Fruit fly (Drosophila melanogaster) whole organism, embryonic: Measurements from ENCODE around the gene Calr.
A peak's percentile ranks its signal among the peaks of the same experiment; 100 is the strongest.

Source experiments
- ATbp ChIP-seq: fragments of 200-800 bp; sonication (Bioruptor generic); optimal IDR thresholded peaks from 2 replicates; lab custom pipeline; 2017; ENCODE audit warnings: missing biosample characterization, mild to moderate bottlenecking, missing genetic modification characterization, missing genetic modification reagents
- Abd-B ChIP-seq: fragments of 200-800 bp; sonication (Bioruptor generic); optimal IDR thresholded peaks from 2 replicates; lab custom pipeline; 2018; ENCODE audit warnings: missing biosample characterization, mild to moderate bottlenecking, missing genetic modification characterization, moderate library complexity
- Adf1 ChIP-seq: fragments of 200-800 bp; sonication (Bioruptor generic); IDR thresholded peaks from 2 replicates; pipeline ENCODE4 v1.3.6; 2022; ENCODE audit warnings: missing biosample characterization, missing genetic modification characterization
- Bteb2 ChIP-seq: fragments of 200-800 bp; sonication (Bioruptor generic); optimal IDR thresholded peaks from 2 replicates; lab custom pipeline; 2016; ENCODE audit warnings: missing biosample characterization, missing genetic modification characterization
- C15 ChIP-seq: fragments of 200-800 bp; sonication (Bioruptor generic); IDR thresholded peaks from 3 replicates; pipeline ENCODE4 v1.3.6; 2022; ENCODE audit warnings: missing biosample characterization, missing genetic modification characterization
- CG10147 ChIP-seq: fragments of 200-800 bp; sonication (Bioruptor generic); optimal IDR thresholded peaks from 2 replicates; lab custom pipeline; 2019; ENCODE audit warnings: missing biosample characterization, mild to moderate bottlenecking, missing genetic modification characterization, moderate library complexity
- CG10366 ChIP-seq: fragments of 200-800 bp; sonication (Bioruptor generic); IDR thresholded peaks from 2 replicates; pipeline ENCODE4 v1.3.6; 2022; ENCODE audit warnings: missing biosample characterization, missing genetic modification characterization
- CG10654 ChIP-seq: fragments of 200-800 bp; sonication (Bioruptor generic); optimal IDR thresholded peaks from 2 replicates; lab custom pipeline; 2016; ENCODE audit warnings: missing biosample characterization, missing genetic modification characterization
- CG11247 ChIP-seq: fragments of 200-800 bp; sonication (Bioruptor generic); IDR thresholded peaks from 2 replicates; pipeline ENCODE4 v1.3.6; 2022; ENCODE audit warnings: missing biosample characterization, missing genetic modification characterization
- CG12071 ChIP-seq: fragments of 200-800 bp; sonication (Bioruptor generic); optimal IDR thresholded peaks from 3 replicates; lab custom pipeline; 2018; ENCODE audit warnings: missing biosample characterization, mild to moderate bottlenecking, missing genetic modification characterization
- CG12219 ChIP-seq: fragments of 200-800 bp; sonication (Bioruptor generic); optimal IDR thresholded peaks from 3 replicates; lab custom pipeline; 2018; ENCODE audit warnings: missing biosample characterization, mild to moderate bottlenecking, missing genetic modification characterization
- CG13624 ChIP-seq: fragments of 200-800 bp; sonication (Bioruptor generic); optimal IDR thresholded peaks from 2 replicates; lab custom pipeline; 2016; ENCODE audit warnings: missing biosample characterization, missing genetic modification characterization
- CG15601 ChIP-seq: fragments of 200-800 bp; sonication (Bioruptor generic); optimal IDR thresholded peaks from 3 replicates; lab custom pipeline; 2019; ENCODE audit warnings: missing biosample characterization, mild to moderate bottlenecking, missing genetic modification characterization, moderate library complexity
- CG16779 ChIP-seq: fragments of 200-800 bp; sonication (Bioruptor generic); IDR thresholded peaks from 2 replicates; pipeline ENCODE4 v1.3.6; 2022; ENCODE audit warnings: missing biosample characterization, missing genetic modification characterization
- CG16863 ChIP-seq: fragments of 200-800 bp; sonication (Bioruptor generic); optimal IDR thresholded peaks from 3 replicates; lab custom pipeline; 2016; ENCODE audit warnings: missing biosample characterization, missing genetic modification characterization
- CG17328 ChIP-seq: fragments of 200-800 bp; sonication (Bioruptor generic); IDR thresholded peaks from 2 replicates; pipeline ENCODE4 v1.3.6; 2022; ENCODE audit warnings: missing biosample characterization, missing genetic modification characterization
- CG2120 ChIP-seq: fragments of 200-800 bp; sonication (Bioruptor generic); optimal IDR thresholded peaks from 3 replicates; lab custom pipeline; 2016; ENCODE audit warnings: missing biosample characterization, missing genetic modification characterization
- CG2199 ChIP-seq: fragments of 200-800 bp; sonication (Bioruptor generic); IDR thresholded peaks from 3 replicates; pipeline ENCODE4 v1.3.6; 2022; ENCODE audit warnings: missing biosample characterization, missing genetic modification characterization
- CG3163 ChIP-seq: fragments of 200-800 bp; sonication (Bioruptor generic); optimal IDR thresholded peaks from 3 replicates; lab custom pipeline; 2016; ENCODE audit warnings: missing biosample characterization, missing genetic modification characterization
- CG8290 ChIP-seq, 3 experiments: fragments of 200-800 bp; sonication (Bioruptor generic); optimal IDR thresholded peaks; 2 replicates each; lab custom pipeline; 2016 to 2019; ENCODE audit warnings: missing biosample characterization in 3 of 3, missing genetic modification characterization in 3 of 3, mild to moderate bottlenecking in 2 of 3, moderate library complexity in 1 of 3
- CG9876 ChIP-seq: fragments of 200-800 bp; sonication (Bioruptor generic); optimal IDR thresholded peaks from 2 replicates; lab custom pipeline; 2016; ENCODE audit warnings: missing biosample characterization, missing genetic modification characterization
- Ets65A ChIP-seq: fragments of 200-800 bp; sonication (Bioruptor generic); peaks from one replicate; lab custom pipeline; 2016; ENCODE audit warnings: missing biosample characterization, missing genetic modification characterization
- Fer1 ChIP-seq: fragments of 200-800 bp; sonication (Bioruptor generic); optimal IDR thresholded peaks from 2 replicates; lab custom pipeline; 2017; ENCODE audit warnings: missing biosample characterization, mild to moderate bottlenecking, missing genetic modification characterization
- Hsf ChIP-seq: fragments of 200-800 bp; sonication (Bioruptor generic); optimal IDR thresholded peaks from 3 replicates; lab custom pipeline; 2016; ENCODE audit warnings: missing biosample characterization, missing genetic modification characterization
- Kr ChIP-seq: fragments of 200-800 bp; sonication (Bioruptor generic); optimal IDR thresholded peaks from 2 replicates; lab custom pipeline; 2017; ENCODE audit warnings: missing biosample characterization, mild to moderate bottlenecking, missing genetic modification characterization
- MESR4 ChIP-seq: fragments of 200-800 bp; sonication (Bioruptor generic); optimal IDR thresholded peaks from 2 replicates; lab custom pipeline; 2018; ENCODE audit warnings: missing biosample characterization, mild to moderate bottlenecking, missing genetic modification characterization, moderate library complexity
- Max ChIP-seq: fragments of 200-800 bp; sonication (Bioruptor generic); optimal IDR thresholded peaks from 2 replicates; lab custom pipeline; 2016; ENCODE audit warnings: missing biosample characterization, mild to moderate bottlenecking, missing genetic modification characterization
- NfI ChIP-seq: fragments of 200-800 bp; sonication (Bioruptor generic); optimal IDR thresholded peaks from 3 replicates; lab custom pipeline; 2018; ENCODE audit warnings: missing biosample characterization, mild to moderate bottlenecking, missing genetic modification characterization, moderate library complexity
- Oaz ChIP-seq: fragments of 200-800 bp; sonication (Bioruptor generic); IDR thresholded peaks from 2 replicates; pipeline ENCODE4 v1.3.6; 2022; ENCODE audit warnings: missing biosample characterization, missing genetic modification characterization
- Scr ChIP-seq: fragments of 200-800 bp; sonication (Bioruptor generic); IDR thresholded peaks from 2 replicates; pipeline ENCODE4 v1.3.6; 2022; ENCODE audit warnings: missing biosample characterization, missing genetic modification characterization; ENCODE audit not compliant: partially characterized antibody
- Sox100B ChIP-seq: fragments of 200-800 bp; sonication (Bioruptor generic); optimal IDR thresholded peaks from 3 replicates; lab custom pipeline; 2018; ENCODE audit warnings: missing biosample characterization, mild to moderate bottlenecking, missing genetic modification characterization
- Sox102F ChIP-seq: fragments of 200-800 bp; sonication (Bioruptor generic); optimal IDR thresholded peaks from 2 replicates; lab custom pipeline; 2018; ENCODE audit warnings: missing biosample characterization, mild to moderate bottlenecking, missing genetic modification characterization, moderate library complexity
- ara ChIP-seq: fragments of 200-800 bp; sonication (Bioruptor generic); IDR thresholded peaks from 2 replicates; pipeline ENCODE4 v1.3.6; 2022; ENCODE audit warnings: missing biosample characterization, missing genetic modification characterization
- bcd ChIP-seq: fragments of 200-800 bp; sonication (Bioruptor generic); optimal IDR thresholded peaks from 2 replicates; lab custom pipeline; 2017; ENCODE audit warnings: missing biosample characterization, mild to moderate bottlenecking, missing genetic modification characterization
- cas ChIP-seq: fragments of 200-800 bp; sonication (Bioruptor generic); IDR thresholded peaks from 2 replicates; pipeline ENCODE4 v1.3.6; 2022; ENCODE audit warnings: missing biosample characterization, missing genetic modification characterization
- chn ChIP-seq: fragments of 200-800 bp; sonication (Bioruptor generic); optimal IDR thresholded peaks from 2 replicates; lab custom pipeline; 2016; ENCODE audit warnings: missing biosample characterization, missing genetic modification characterization
- ci ChIP-seq: fragments of 200-800 bp; sonication (Bioruptor generic); IDR thresholded peaks from 3 replicates; pipeline ENCODE4 v1.3.6; 2022; ENCODE audit warnings: missing biosample characterization, missing genetic modification characterization
- dysf ChIP-seq: fragments of 200-800 bp; sonication (Bioruptor generic); IDR thresholded peaks from 3 replicates; pipeline ENCODE4 v1.3.6; 2022; ENCODE audit warnings: missing biosample characterization, missing genetic modification characterization
- her ChIP-seq: fragments of 200-800 bp; sonication (Bioruptor generic); optimal IDR thresholded peaks from 2 replicates; lab custom pipeline; 2016; ENCODE audit warnings: missing biosample characterization, missing genetic modification characterization
- hkb ChIP-seq, 2 experiments: fragments of 200-800 bp in 1 of 2; fragments of >200 bp in 1 of 2; sonication (Bioruptor generic) in 1 of 2; IDR thresholded peaks in 1 of 2; optimal IDR thresholded peaks in 1 of 2; 2 replicates each; pipeline versions ENCODE4 v1.3.6 to Lab custom; 2017 to 2022; ENCODE audit warnings: missing biosample characterization in 1 of 2, missing genetic modification characterization in 1 of 2
- lbe ChIP-seq: fragments of 200-800 bp; sonication (Bioruptor generic); optimal IDR thresholded peaks from 2 replicates; lab custom pipeline; 2016; ENCODE audit warnings: missing biosample characterization, mild to moderate bottlenecking, missing genetic modification characterization
- onecut ChIP-seq: fragments of 200-800 bp; sonication (Bioruptor generic); IDR thresholded peaks from 2 replicates; pipeline ENCODE4 v1.3.6; 2022; ENCODE audit warnings: missing biosample characterization, missing genetic modification characterization
- peb ChIP-seq: fragments of 200-800 bp; sonication (Bioruptor generic); IDR thresholded peaks from 2 replicates; pipeline ENCODE4 v1.3.6; 2022; ENCODE audit warnings: missing biosample characterization, missing genetic modification characterization
- pros ChIP-seq: fragments of 200-800 bp; sonication (Bioruptor generic); optimal IDR thresholded peaks from 3 replicates; lab custom pipeline; 2019; ENCODE audit warnings: missing biosample characterization, mild to moderate bottlenecking, missing genetic modification characterization, moderate library complexity
- pum ChIP-seq: fragments of 200-800 bp; sonication (Bioruptor generic); optimal IDR thresholded peaks from 2 replicates; lab custom pipeline; 2016; ENCODE audit warnings: missing biosample characterization, missing genetic modification characterization
- row ChIP-seq: fragments of 200-800 bp; sonication (Bioruptor generic); IDR thresholded peaks from 3 replicates; pipeline ENCODE4 v1.3.6; 2022; ENCODE audit warnings: missing biosample characterization, missing genetic modification characterization
- shn ChIP-seq: fragments of 200-800 bp; sonication (Bioruptor generic); optimal IDR thresholded peaks from 3 replicates; lab custom pipeline; 2016; ENCODE audit warnings: missing biosample characterization, missing genetic modification characterization
- stwl ChIP-seq: fragments of 200-800 bp; sonication (Bioruptor generic); optimal IDR thresholded peaks from 3 replicates; lab custom pipeline; 2018; ENCODE audit warnings: missing biosample characterization, mild to moderate bottlenecking, missing genetic modification characterization, moderate library complexity
- tap ChIP-seq: fragments of 200-800 bp; optimal IDR thresholded peaks from 3 replicates; lab custom pipeline; 2019; ENCODE audit warnings: missing biosample characterization, mild to moderate bottlenecking, missing genetic modification characterization, moderate library complexity
- tup ChIP-seq: fragments of 200-800 bp; sonication (Bioruptor generic); optimal IDR thresholded peaks from 2 replicates; lab custom pipeline; 2016; ENCODE audit warnings: missing biosample characterization, mild to moderate bottlenecking, missing genetic modification characterization, moderate library complexity
- zen2 ChIP-seq: fragments of 200-800 bp; sonication (Bioruptor generic); IDR thresholded peaks from 3 replicates; pipeline ENCODE4 v1.3.6; 2022; ENCODE audit warnings: missing biosample characterization, missing genetic modification characterization; ENCODE audit not compliant: partially characterized antibody

The Calr gene

dm6 chr3R:9581089-9581520, 49.5 kb downstream of the Calr start, which contains the start of gene CG8301 (continued):
- TF ChIP-seq CG3163 (no peak), Adf1 (GFP tag; lab: Robert Waterston, UW) (no peak), C15 (GFP tag; lab: Robert Waterston, UW) (no peak), ci (0 out of 3 replicates have a peak, but pooled peaks have one; percentile 37), CG9876 (GFP tag; lab: Kevin White, UChicago) (no peak), lbe (GFP tag; lab: Kevin White, UChicago) (no peak), bcd (peak; percentile 1), ara (GFP tag; lab: Robert Waterston, UW) (no peak), hkb (optimal IDR thresholded peaks at IDR 0.05; lab: Kevin White, UChicago) (no peak), hkb (GFP tag; IDR thresholded peaks at IDR 0.05; lab: Robert Waterston, UW) (peak; percentile 70), CG15601 (tag; lab: Kevin White, UChicago) (no peak), her (GFP tag; lab: Kevin White, UChicago) (no peak), zen2 (0 out of 3 replicates have a peak, but pooled peaks have one; percentile 32), chn (GFP tag; lab: Kevin White, UChicago) (no peak), shn (GFP tag; lab: Kevin White, UChicago) (no peak), CG16779 (GFP tag; lab: Robert Waterston, UW) (peak; percentile 69; the same call in 1 of the 2 replicates), dysf (peak; percentile 16; the same call in 1 of the 3 replicates), tap (tag; lab: Kevin White, UChicago) (peak; percentile 15), Fer1 (GFP tag; lab: Kevin White, UChicago) (peak; percentile 72), row (GFP tag; lab: Robert Waterston, UW) (peak; percentile 68), Bteb2 (GFP tag; lab: Kevin White, UChicago) (peak; percentile 8), CG17328 (GFP tag; lab: Robert Waterston, UW) (no peak), ATbp (GFP tag; lab: Kevin White, UChicago) (peak; percentile 1), Kr (GFP tag; lab: Kevin White, UChicago) (no peak), peb (GFP tag; lab: Robert Waterston, UW) (no peak), NfI (peak; percentile 22), cas (no peak), CG13624 (GFP tag; lab: Kevin White, UChicago) (no peak), Ets65A (GFP tag; lab: Kevin White, UChicago) (no peak), stwl (no peak), Oaz (GFP tag; lab: Robert Waterston, UW) (no peak), Sox102F (GFP tag; lab: Kevin White, UChicago) (peak; percentile 50), CG12071 (GFP tag; lab: Kevin White, UChicago) (no peak), Abd-B (GFP tag; lab: Kevin White, UChicago) (no peak), pum (no peak), CG11247 (GFP tag; lab: Robert Waterston, UW) (no peak), tup (GFP tag; lab: Kevin White, UChicago) (no peak), CG8290 (GFP tag; optimal IDR thresholded peaks at IDR 0.05; lab: Kevin White, UChicago) (no peak), CG8290 (tag; optimal IDR thresholded peaks at IDR 0.05; lab: Kevin White, UChicago) (peak in 1 of 2 experiments; percentile 27), Scr (GFP tag; lab: Robert Waterston, UW) (no peak), CG10654 (GFP tag; lab: Kevin White, UChicago) (no peak), pros (no peak), CG12219 (GFP tag; lab: Kevin White, UChicago) (no peak), MESR4 (peak; percentile 4), Max (GFP tag; lab: Kevin White, UChicago) (no peak), CG16863 (GFP tag; lab: Kevin White, UChicago) (no peak), onecut (GFP tag; lab: Robert Waterston, UW) (peak; percentile 18; the same call in 1 of the 2 replicates), CG10147 (GFP tag; lab: Kevin White, UChicago) (no peak), CG2199 (no peak), CG10366 (GFP tag; lab: Robert Waterston, UW) (peak; percentile 45; the same call in 1 of the 2 replicates), CG2120 (GFP tag; lab: Kevin White, UChicago) (peak; percentile 60), Hsf (GFP tag; lab: Kevin White, UChicago) (no peak), Sox100B (GFP tag; lab: Kevin White, UChicago) (no peak)
